Fruit fly (Drosophila melanogaster) whole organism, pupa: ENCODE measurements around the gene CG8607.
A peak's percentile ranks its signal among the peaks of the same experiment; 100 is the strongest.

Experiments used
- CG10348 ChIP-seq: fragments of 200-800 bp; sonication (Bioruptor generic); IDR thresholded peaks from 2 replicates; pipeline ENCODE4 v1.3.6; 2022; ENCODE audit warnings: missing biosample characterization, missing genetic modification characterization
- CG12605 ChIP-seq: fragments of 200-800 bp; sonication (Bioruptor generic); IDR thresholded peaks from 2 replicates; pipeline ENCODE4 v1.3.6; 2022; ENCODE audit warnings: missing biosample characterization, missing genetic modification characterization
- CG13204 ChIP-seq: fragments of 200-800 bp; sonication (Bioruptor generic); optimal IDR thresholded peaks from 2 replicates; lab custom pipeline; 2018; ENCODE audit warnings: missing biosample characterization, mild to moderate bottlenecking, missing genetic modification characterization, moderate library complexity
- CG14655 ChIP-seq: fragments of 200-800 bp; sonication (Bioruptor generic); optimal IDR thresholded peaks from 3 replicates; lab custom pipeline; 2017; ENCODE audit warnings: mild to moderate bottlenecking, missing biosample characterization, missing genetic modification reagents, missing genetic modification characterization
- CG15710 ChIP-seq: fragments of 200-800 bp; sonication (Bioruptor generic); optimal IDR thresholded peaks from 2 replicates; lab custom pipeline; 2018; ENCODE audit warnings: missing biosample characterization, mild to moderate bottlenecking, missing genetic modification characterization, moderate library complexity
- CG17806 ChIP-seq: fragments of 200-800 bp; sonication (Bioruptor generic); optimal IDR thresholded peaks from 2 replicates; lab custom pipeline; 2018; ENCODE audit warnings: missing biosample characterization, mild to moderate bottlenecking, missing genetic modification characterization, moderate library complexity
- CG32121 ChIP-seq: fragments of 200-800 bp; sonication (Bioruptor generic); IDR thresholded peaks from 2 replicates; pipeline ENCODE4 v1.3.6; 2022; ENCODE audit warnings: missing biosample characterization, missing genetic modification characterization
- CG34367 ChIP-seq: fragments of 200-800 bp; sonication (Bioruptor generic); optimal IDR thresholded peaks from 2 replicates; lab custom pipeline; 2018; ENCODE audit warnings: missing biosample characterization, mild to moderate bottlenecking, missing genetic modification characterization
- CG4496 ChIP-seq: fragments of 200-800 bp; sonication (Bioruptor generic); IDR thresholded peaks from 3 replicates; pipeline ENCODE4 v1.3.6; 2022; ENCODE audit warnings: missing biosample characterization, missing genetic modification characterization
- CG8159 ChIP-seq: fragments of 200-800 bp; sonication (Bioruptor generic); optimal IDR thresholded peaks from 3 replicates; lab custom pipeline; 2018; ENCODE audit warnings: missing biosample characterization, mild to moderate bottlenecking, missing genetic modification characterization, moderate library complexity
- CG8301 ChIP-seq: fragments of 200-800 bp; sonication (Bioruptor generic); optimal IDR thresholded peaks from 2 replicates; lab custom pipeline; 2018; ENCODE audit warnings: missing biosample characterization, mild to moderate bottlenecking, missing genetic modification characterization
- CG9948 ChIP-seq: fragments of 200-800 bp; sonication (Bioruptor generic); optimal IDR thresholded peaks from 2 replicates; lab custom pipeline; 2018; ENCODE audit warnings: missing biosample characterization, mild to moderate bottlenecking, missing genetic modification characterization, moderate library complexity
- D1 ChIP-seq: fragments of 200-800 bp; sonication (Bioruptor generic); optimal IDR thresholded peaks from 2 replicates; lab custom pipeline; 2018; ENCODE audit warnings: missing biosample characterization, mild to moderate bottlenecking, missing genetic modification characterization, moderate library complexity
- EcR ChIP-seq: fragments of 200-800 bp; sonication (Bioruptor generic); optimal IDR thresholded peaks from 3 replicates; lab custom pipeline; 2019; ENCODE audit warnings: missing biosample characterization, missing genetic modification characterization, mild to moderate bottlenecking, moderate library complexity, missing genetic modification reagents
- Ets98B ChIP-seq: fragments of 200-800 bp; sonication (Bioruptor generic); IDR thresholded peaks from 2 replicates; pipeline ENCODE4 v1.3.6; 2022; ENCODE audit warnings: missing biosample characterization, missing genetic modification characterization
- Pif1A ChIP-seq: fragments of 200-800 bp; sonication (Bioruptor generic); optimal IDR thresholded peaks from 3 replicates; lab custom pipeline; 2016; ENCODE audit warnings: missing biosample characterization, missing genetic modification characterization
- Pif1B ChIP-seq: fragments of 200-800 bp; sonication (Bioruptor generic); optimal IDR thresholded peaks from 3 replicates; lab custom pipeline; 2016; ENCODE audit warnings: missing biosample characterization, missing genetic modification characterization
- Snoo ChIP-seq: fragments of 200-800 bp; sonication (Bioruptor generic); optimal IDR thresholded peaks from 3 replicates; lab custom pipeline; 2017; ENCODE audit warnings: missing biosample characterization, mild to moderate bottlenecking, missing genetic modification characterization, inconsistent platforms
- fd96Ca ChIP-seq: fragments of 200-800 bp; sonication (Bioruptor generic); IDR thresholded peaks from 3 replicates; pipeline ENCODE4 v1.3.6; 2022; ENCODE audit warnings: missing biosample characterization, missing genetic modification characterization
- gl ChIP-seq: fragments of 200-800 bp; sonication (Bioruptor generic); optimal IDR thresholded peaks from 2 replicates; lab custom pipeline; 2018; ENCODE audit warnings: missing biosample characterization, mild to moderate bottlenecking, missing genetic modification characterization
- rn ChIP-seq: fragments of 200-800 bp; sonication (Bioruptor generic); IDR thresholded peaks from 2 replicates; pipeline ENCODE4 v1.3.6; 2022; ENCODE audit warnings: missing biosample characterization, missing genetic modification characterization

The CG8607 gene

dm6 chr3L:7326676-7327075 lies 6.8 kb downstream of the CG8607 start:
- TF ChIP-seq EcR (GFP tag; lab: Kevin White, UChicago) (peak; percentile 53), D1 (tag; lab: Kevin White, UChicago) (no peak)

DNA sequence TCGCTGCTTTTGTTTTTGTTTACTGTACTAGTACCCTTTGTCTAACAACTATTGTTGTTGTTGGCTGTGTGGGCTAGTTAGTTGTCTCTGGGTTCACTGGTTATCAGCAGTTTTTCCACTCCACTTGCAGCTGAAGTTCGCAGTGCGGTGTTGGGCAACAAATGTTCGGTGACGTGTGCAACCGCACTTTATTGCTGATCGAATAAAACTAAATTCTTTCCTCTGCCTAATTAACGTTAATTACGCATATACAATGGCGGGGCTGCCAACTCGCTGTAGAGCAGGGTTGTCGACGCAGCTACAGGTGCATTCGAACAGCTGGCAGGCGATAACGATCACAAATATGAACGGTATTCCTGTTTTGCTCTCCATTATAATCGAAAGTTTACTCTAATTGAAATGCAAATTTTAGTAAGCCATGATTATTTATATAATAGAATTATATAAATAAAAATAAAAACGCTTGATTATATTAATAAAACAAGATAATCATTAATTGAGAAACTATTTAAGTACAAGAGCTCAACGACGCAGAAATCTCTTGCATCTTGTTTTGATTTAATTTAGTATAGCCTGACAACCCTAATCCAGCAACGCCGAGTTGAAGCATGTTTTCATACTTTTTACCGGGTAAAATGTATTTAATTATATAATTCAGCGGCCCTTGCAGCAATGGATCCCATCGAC lies 8.8 kb downstream of the CG8607 start, which contains the start of the genes mrva, CG42307 and mus312:
TSS of gene mrva (minus strand) at position 276 of the 687 bp plus-strand sequence.
TSS of gene CG42307 (plus strand) at position 566 of the 687 bp plus-strand sequence.
TSS of gene mus312 (plus strand) at position 566 of the 687 bp plus-strand sequence.
- TF ChIP-seq Snoo = peak; percentile 82
- peak; percentile 70 for TF ChIP-seq EcR (GFP tag; lab: Kevin White, UChicago)
- peak; percentile 82 for TF ChIP-seq CG4496 (GFP tag; lab: Robert Waterston, UW)
- TF ChIP-seq CG8159 (tag; lab: Kevin White, UChicago) = peak; percentile 89
- peak; percentile 57 for TF ChIP-seq Ets98B (GFP tag; lab: Robert Waterston, UW)
- no peak for TF ChIP-seq CG10348 (GFP tag; lab: Robert Waterston, UW)
- no peak for TF ChIP-seq Pif1A (GFP tag; lab: Kevin White, UChicago)
- peak; percentile 83 for TF ChIP-seq CG17806
- TF ChIP-seq fd96Ca (GFP tag; lab: Robert Waterston, UW) = peak; percentile 23; the same call in 1 of the 3 replicates
- peak; percentile 90 for TF ChIP-seq CG15710
- TF ChIP-seq gl (tag; lab: Kevin White, UChicago) = no peak
- no peak for TF ChIP-seq Pif1B (GFP tag; lab: Kevin White, UChicago)
- TF ChIP-seq CG34367 (tag; lab: Kevin White, UChicago) = peak; percentile 73
- TF ChIP-seq CG14655 (GFP tag; lab: Kevin White, UChicago) = no peak
- peak; percentile 51; the same call in 1 of the 2 replicates for TF ChIP-seq CG12605 (GFP tag; lab: Robert Waterston, UW)
- no peak for TF ChIP-seq CG13204 (GFP tag; lab: Kevin White, UChicago)
- TF ChIP-seq CG32121 (GFP tag; lab: Robert Waterston, UW) = peak; percentile 79
- no peak for TF ChIP-seq CG8301 (tag; lab: Kevin White, UChicago)
- TF ChIP-seq rn (GFP tag; lab: Robert Waterston, UW) = no peak
- no peak for TF ChIP-seq D1 (tag; lab: Kevin White, UChicago)
- peak; percentile 80 for TF ChIP-seq CG9948 (tag; lab: Kevin White, UChicago)

dm6 chr3L:7334990-7335389 lies 15.1 kb downstream of the CG8607 start, which contains the start of the genes wrm1 and wrm2:
Gene wrm1, minus strand, starts transcription at chr3L:7335226.
Gene wrm2, minus strand, starts transcription at chr3L:7335226.
- TF ChIP-seq CG32121 (GFP tag; lab: Robert Waterston, UW) = no peak
- TF ChIP-seq CG13204 (GFP tag; lab: Kevin White, UChicago) = no peak
- no peak for TF ChIP-seq Ets98B (GFP tag; lab: Robert Waterston, UW)
- no peak for TF ChIP-seq CG8301 (tag; lab: Kevin White, UChicago)
- TF ChIP-seq CG4496 (GFP tag; lab: Robert Waterston, UW) = 0 out of 3 replicates have a peak, but pooled peaks have one; percentile 16
- TF ChIP-seq, all 21 proteins: peak for 1

DNA sequence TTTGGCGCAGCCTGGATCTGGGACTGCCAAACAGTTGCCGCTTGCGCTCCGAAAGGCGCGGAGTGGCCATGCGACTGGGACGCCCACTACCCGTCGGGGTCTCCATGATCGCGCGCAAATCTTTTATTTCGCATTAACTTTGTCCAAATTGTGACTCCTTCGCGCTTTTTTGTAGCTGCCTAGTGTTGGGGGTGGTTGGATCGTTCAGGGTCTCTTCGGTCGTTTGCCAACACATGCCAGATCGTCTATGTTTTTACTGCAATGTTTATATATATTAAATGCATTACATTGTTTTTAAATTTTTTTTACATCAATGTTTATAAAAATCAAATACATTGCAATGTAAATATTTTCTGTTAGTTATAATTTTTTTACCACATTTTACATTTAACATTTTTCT lies 18.9 kb downstream of the CG8607 start:
- TF ChIP-seq EcR (GFP tag; lab: Kevin White, UChicago) (no peak), CG12605 (GFP tag; lab: Robert Waterston, UW) (no peak), CG10348 (GFP tag; lab: Robert Waterston, UW) (no peak), gl (tag; lab: Kevin White, UChicago) (no peak)
- TF ChIP-seq, all 21 proteins: peak for 0

DNA sequence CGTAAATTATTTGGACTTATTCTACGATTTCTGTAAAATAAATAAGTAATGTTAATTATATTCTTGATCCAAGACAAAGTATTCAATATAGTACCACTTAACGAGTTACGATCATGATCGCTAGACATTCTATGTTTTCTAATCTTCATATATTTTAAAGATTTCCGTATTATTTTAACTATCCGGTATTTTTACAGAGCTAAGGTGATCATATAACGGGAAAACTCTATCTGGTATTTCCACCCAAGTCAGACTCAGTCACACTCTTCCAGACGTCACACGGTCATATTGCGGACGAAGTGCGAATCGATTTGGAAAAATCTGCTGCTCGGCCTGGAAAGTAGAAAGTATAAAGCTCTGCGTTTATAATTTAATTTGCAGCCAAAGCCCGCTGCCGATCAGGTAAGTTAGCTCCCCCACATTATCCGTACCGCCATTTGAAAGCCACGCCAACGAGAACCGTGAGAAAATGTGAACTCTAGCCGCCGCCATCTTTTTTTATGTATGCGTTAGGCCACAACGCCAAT lies 19.4 kb downstream of the CG8607 start, which contains the start of the genes lark and eco:
TSS of gene lark (plus strand) at position 51 of the 527 bp plus-strand sequence.
TSS of gene eco (minus strand) at position 125 of the 527 bp plus-strand sequence.
- TF ChIP-seq CG8301 (tag; lab: Kevin White, UChicago) (no peak), CG4496 (GFP tag; lab: Robert Waterston, UW) (0 out of 3 replicates have a peak, but pooled peaks have one; percentile 9), fd96Ca (GFP tag; lab: Robert Waterston, UW) (no peak), CG9948 (tag; lab: Kevin White, UChicago) (no peak), CG15710 (no peak), CG8159 (tag; lab: Kevin White, UChicago) (no peak), EcR (GFP tag; lab: Kevin White, UChicago) (peak; percentile 18), rn (GFP tag; lab: Robert Waterston, UW) (no peak), gl (tag; lab: Kevin White, UChicago) (peak; percentile 28), CG10348 (GFP tag; lab: Robert Waterston, UW) (no peak), CG34367 (tag; lab: Kevin White, UChicago) (peak; percentile 14), D1 (tag; lab: Kevin White, UChicago) (no peak)

DNA sequence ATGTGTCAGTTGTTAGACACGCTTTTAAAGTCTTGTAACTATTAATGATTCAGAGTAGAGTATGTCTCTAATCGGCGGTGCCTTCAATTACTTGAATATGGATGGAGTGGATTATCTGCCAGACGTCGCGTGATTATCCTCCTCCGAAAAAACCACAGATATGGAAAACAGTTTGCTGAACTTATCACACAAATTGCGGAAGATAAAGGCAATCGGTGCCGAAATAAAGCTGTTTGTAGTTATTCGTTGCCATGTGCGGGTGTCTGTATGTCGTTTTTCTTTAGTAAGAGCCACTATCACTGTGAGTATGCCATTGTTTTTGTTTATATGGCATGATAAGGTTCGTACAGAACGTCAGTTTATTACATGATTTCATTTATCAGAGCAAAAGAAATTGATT lies 24.1 kb downstream of the CG8607 start:
- TF ChIP-seq CG12605 (GFP tag; lab: Robert Waterston, UW) (no peak), EcR (GFP tag; lab: Kevin White, UChicago) (no peak), Snoo (no peak), Pif1A (GFP tag; lab: Kevin White, UChicago) (no peak), CG32121 (GFP tag; lab: Robert Waterston, UW) (no peak), CG4496 (GFP tag; lab: Robert Waterston, UW) (no peak), D1 (tag; lab: Kevin White, UChicago) (no peak), CG15710 (no peak), CG17806 (no peak), CG8159 (tag; lab: Kevin White, UChicago) (no peak), CG13204 (GFP tag; lab: Kevin White, UChicago) (no peak), CG14655 (GFP tag; lab: Kevin White, UChicago) (no peak), fd96Ca (GFP tag; lab: Robert Waterston, UW) (no peak)
